Worm (Caenorhabditis elegans) whole organism, dauer: ENCODE data around the gene skpo-1.

ENCODE experiments used
- unc-62 ChIP-seq: sonication (generic microtip); optimal IDR thresholded peaks from 2 replicates; lab custom pipeline; 2017; ENCODE audit warnings: missing biosample characterization, missing genetic modification reagents, missing genetic modification characterization

skpo-1 gene

DNA sequence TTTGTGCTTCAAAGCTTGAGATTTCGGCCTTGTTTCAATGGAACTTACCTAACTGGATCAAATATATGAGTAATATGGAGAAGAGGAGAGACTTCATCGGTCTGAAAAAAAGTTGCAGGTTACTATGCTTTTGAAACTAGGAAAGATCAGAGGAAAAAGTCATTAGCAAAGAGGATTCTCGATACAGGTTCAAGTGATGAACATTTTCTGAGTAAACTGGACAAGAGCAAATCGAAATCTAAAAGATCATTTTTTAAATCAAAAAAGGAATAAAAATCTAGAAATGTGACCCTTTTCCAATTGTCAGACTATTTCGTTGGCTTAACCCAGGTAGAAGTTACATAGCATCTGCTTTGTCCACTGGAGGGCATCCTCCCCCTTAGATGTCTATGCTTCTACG lies at the start of gene skpo-1:
Gene skpo-1, minus strand, starts transcription at position 101 of the 400 bp plus-strand sequence.
- TF ChIP-seq unc-62 (GFP tag; lab: Kevin White, UChicago) = no peak

DNA sequence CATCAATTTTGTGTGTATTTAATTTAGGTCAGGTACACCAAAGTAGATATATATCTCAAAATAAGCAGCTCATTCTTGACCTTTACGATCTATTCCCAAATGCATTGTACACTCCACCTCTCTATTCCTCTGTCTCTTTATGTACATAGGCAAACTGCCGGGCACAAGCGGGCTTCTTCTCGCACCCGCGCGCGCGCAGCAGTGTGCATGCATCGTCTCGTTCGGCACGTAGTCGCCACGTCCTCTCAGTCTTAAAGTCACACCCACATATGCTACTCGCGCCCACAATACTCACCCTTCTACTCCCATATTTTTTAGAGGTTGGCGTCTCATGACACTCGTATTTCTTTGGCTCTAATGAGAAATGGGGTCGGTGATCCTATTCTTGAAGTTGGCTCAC lies 46.8 kb upstream of the skpo-1 start:
- no peak for TF ChIP-seq unc-62 (GFP tag; lab: Kevin White, UChicago)

DNA sequence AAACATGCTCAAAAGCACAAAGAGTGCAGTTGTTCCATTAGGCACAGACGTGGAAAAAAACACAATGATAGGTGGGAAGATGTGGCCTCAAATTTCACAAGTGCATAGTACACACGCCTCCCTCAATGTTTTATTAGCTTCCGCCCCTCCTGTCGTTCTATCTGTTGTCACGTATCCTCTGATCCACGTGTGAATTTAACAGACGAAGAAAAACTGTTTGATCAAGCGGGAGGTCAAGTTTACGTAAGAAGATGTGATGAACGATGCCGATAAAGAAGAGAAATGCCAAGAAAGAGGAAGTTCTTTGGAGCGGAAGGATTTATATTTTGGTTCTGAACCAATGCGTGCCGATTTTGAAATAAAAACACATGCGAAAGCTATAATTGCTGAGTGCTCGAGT lies 46.1 kb upstream of the skpo-1 start:
- no peak for TF ChIP-seq unc-62 (GFP tag; lab: Kevin White, UChicago)

DNA sequence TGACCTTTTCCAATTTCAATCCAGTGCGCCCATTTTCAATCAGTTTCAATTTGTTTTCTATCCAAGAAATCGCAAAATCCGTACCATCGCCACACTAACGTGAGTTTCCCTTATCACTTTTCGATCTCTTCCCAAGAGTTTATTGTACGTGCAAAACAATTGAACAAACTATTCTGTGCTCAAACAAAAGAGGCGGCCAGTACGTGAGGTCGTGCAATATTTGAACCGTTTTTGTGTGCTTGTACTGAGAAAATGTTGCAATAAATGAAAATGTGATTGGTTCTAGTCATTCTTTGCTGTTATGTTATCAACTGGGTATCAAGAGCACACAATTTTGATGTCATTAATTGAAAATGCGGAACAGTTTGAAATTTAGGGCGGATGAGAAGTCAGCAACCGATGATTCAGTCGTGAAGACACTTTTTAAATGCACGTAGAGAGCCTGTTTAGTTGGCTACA lies 45.0 kb upstream of the skpo-1 start, which contains the start of gene F22B5.4:
Gene F22B5.4, plus strand, starts transcription at position 51 of the 459 bp plus-strand sequence.
- TF ChIP-seq unc-62 (GFP tag; lab: Kevin White, UChicago) = no peak

DNA sequence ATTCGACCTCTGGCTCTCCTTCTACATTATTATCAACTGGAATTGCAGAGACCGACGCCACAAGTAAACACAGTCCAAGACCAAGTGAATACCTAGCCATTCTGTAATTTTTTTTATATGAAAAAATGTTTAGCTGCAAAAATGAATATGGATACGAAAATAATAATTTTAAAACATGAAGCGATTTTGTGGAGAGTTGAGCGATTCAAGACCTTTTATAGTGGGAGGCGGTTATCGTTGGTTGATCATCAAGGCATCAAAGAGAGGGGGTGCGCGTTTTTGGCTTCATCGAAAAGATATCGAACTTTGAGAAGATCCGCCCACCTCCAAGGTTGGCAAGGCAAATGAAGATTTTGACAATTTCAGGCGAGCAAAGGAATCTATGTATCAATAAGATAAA lies 42.1 kb upstream of the skpo-1 start, which contains the start of gene cut-3:
Gene cut-3, minus strand, starts transcription at position 101 of the 400 bp plus-strand sequence.
- TF ChIP-seq unc-62 (GFP tag; lab: Kevin White, UChicago) = no peak

DNA sequence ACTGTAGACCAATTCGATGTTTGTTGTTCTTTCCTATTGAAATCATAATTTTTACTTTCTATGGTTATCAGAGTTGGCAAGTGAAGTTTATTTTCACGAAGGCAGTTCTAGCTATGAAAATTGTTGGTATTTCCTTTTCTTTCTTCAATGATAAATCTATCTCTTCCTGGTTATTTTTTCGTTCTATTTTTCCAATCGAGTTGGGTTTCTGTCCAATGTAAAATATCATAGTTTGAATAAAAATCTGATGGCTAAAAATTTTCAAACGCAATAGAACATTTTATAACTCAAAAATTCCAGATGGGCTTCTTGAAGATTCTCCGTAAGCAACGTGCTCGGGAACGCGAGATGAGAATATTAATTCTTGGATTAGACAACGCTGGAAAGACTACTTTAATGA lies 39.4 kb upstream of the skpo-1 start, which contains the start of gene evl-20:
Gene evl-20, plus strand, starts transcription at position 301 of the 400 bp plus-strand sequence.
- no peak for TF ChIP-seq unc-62 (GFP tag; lab: Kevin White, UChicago)

DNA sequence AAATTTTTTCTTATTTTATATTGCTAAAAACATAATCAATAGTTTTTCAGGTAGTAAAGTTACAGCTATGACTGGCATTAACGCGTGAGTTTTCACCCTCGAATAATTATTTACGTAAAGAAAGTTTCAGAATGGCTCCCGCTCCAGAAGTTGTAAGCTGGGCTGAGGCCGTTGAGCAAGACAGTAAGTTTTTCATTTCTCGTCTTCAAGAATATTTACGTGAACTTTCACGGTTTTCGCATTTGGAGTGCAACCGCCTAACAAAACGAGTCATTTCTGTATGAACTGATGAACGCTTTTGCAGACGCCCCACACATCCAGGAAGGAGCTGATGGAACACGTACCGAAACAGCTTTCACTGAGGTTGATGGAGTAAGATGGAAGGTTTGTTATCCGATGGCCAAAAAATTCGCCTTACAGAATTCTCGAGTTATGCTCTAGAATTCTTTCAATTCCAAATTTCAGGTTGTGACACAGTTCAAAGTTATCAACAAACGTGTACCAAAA lies 38.1 kb upstream of the skpo-1 start, which contains the start of gene eif-3.G:
Gene eif-3.G, plus strand, starts transcription at position 51 of the 507 bp plus-strand sequence.
- TF ChIP-seq unc-62 (GFP tag; lab: Kevin White, UChicago) = no peak

DNA sequence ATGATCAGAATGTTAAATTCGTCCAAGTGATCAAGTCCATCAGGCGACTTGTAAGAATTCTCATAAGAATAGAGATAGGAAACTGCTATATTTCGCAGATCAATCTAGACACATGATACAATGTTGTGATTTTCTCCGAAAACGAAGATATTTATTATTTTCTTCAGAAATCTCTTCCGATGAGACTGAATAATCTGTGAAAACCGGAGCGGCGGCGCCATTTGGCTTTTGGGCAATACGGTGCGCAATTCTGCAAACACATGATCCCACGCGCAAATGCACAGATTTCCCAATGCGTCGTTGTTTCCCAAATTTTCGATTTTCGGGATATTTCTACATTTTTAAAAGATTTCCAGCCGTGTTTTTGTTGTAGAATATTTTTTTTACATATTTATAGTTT lies 37.5 kb upstream of the skpo-1 start:
- no peak for TF ChIP-seq unc-62 (GFP tag; lab: Kevin White, UChicago)

DNA sequence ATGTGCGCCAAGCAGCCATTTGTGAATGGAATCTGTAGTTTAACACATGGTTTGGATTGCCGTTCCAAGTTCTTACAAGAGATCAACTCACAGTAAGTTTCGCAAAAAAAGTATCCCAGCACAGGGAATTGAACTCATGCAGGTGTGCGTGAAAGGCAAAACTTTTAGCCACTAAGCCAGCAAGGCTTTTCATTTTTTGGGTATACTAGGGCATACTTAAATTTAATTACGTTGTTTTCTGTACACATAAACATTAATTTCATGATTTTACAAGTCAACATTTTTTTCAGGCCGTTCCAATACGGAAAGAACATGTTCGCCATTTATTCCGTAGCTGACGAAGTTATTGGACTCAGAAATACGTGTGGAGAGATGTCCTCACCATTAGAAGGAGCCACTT lies 36.9 kb upstream of the skpo-1 start:
- TF ChIP-seq unc-62 (GFP tag; lab: Kevin White, UChicago) = no peak

DNA sequence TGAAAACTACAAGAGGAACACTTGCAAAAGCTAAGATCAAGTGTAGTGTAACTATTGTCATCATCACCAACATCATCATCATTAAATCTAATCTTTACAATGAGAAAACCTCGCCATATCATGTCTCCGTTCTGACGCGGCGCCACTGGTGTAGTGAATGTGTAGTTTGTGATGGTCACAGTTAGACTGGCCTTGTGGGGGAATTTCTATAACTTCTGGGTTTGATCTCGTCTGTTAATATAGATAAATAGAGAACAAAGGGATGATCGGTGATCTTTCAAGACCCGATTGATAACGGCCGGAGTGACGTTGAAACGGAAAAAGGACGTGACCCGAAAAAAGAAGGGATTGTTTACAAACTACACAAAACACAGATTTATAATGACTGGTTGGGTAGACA lies 36.1 kb upstream of the skpo-1 start:
- TF ChIP-seq unc-62 (GFP tag; lab: Kevin White, UChicago) = no peak

DNA sequence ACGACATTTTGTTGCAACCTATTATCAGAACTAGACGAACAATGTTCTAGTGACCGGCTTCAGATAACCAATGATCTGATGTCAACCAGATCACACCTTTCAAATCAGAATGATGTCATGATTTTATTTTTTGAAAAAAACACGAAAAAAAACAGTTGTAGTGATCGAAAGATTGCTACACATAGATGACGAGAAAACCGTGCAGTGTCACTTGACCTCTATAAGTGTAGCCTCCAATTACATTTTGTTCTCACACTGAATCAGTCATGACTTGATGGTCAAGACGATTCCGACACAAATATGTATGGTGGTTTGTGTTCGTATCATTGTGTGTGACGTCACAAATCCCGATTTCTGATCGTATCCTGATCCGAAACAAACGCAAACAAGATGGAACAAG lies 35.4 kb upstream of the skpo-1 start:
- TF ChIP-seq unc-62 (GFP tag; lab: Kevin White, UChicago) = no peak

DNA sequence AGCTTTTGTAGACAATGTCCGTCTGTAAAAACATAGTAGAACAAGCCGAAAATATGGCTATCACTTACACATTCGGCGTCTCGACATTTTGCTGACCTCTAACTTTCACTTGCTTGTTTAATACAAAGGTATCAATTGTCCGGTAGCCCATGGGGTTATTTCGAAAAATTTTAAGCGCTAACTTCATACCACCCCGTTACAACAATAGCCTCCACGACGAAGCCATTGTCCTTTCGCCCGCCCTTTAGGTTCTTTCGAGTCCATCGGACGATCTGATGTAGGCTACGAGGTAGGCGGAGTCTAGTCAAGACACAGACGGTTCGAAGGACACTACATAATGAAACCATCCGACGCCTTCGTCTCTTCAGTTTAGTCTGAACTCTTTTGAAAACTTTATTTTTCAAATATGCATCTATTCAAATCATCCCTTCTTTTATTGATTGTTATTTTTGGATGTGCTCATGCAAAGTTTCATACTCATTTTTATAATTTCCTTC lies 34.2 kb upstream of the skpo-1 start, which contains the start of gene lips-10:
Gene lips-10, plus strand, starts transcription at position 378 of the 497 bp plus-strand sequence.
- no peak for TF ChIP-seq unc-62 (GFP tag; lab: Kevin White, UChicago)

DNA sequence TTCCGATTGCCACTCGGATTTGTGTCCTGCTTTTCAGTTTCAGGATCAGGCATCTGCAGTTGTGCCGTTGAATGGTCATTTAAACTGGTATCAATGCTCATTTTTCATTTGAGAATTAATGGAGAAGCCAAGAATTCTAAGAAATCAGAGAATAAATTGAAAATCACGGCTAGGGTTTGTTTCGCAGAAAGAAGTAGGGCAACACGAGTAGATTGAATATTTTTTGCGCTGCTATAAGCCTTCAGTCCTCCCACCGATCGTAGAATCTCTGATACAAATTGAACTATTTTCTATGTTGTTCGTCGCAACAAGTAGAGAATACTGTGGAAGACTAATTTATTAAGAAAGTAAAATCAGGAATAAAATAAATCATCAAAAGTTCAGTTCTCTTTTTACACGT lies 32.4 kb upstream of the skpo-1 start, which contains the start of gene acp-3:
Gene acp-3, minus strand, starts transcription at position 101 of the 400 bp plus-strand sequence.
- TF ChIP-seq unc-62 (GFP tag; lab: Kevin White, UChicago) = no peak

DNA sequence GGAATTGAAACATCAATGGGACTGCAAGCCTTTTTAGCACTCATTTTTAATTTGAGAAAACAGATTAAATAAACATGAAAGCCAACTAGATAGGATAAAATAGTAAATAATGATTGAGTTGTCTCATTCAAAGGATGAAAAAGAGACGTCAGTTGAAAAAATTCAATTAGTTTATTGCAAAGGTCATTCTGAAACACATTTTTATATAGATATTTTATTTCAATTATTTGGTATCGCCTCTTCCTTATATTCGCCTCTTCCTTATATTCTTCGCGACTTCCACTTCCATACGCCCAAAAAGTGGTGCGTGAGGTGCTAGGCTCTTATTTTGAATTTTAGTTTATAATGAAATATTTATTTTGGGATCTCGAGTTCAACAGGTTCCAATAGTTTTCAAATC lies 30.4 kb upstream of the skpo-1 start, which contains the start of gene acp-4:
Gene acp-4, minus strand, starts transcription at position 101 of the 400 bp plus-strand sequence.
- TF ChIP-seq unc-62 (GFP tag; lab: Kevin White, UChicago) = no peak

DNA sequence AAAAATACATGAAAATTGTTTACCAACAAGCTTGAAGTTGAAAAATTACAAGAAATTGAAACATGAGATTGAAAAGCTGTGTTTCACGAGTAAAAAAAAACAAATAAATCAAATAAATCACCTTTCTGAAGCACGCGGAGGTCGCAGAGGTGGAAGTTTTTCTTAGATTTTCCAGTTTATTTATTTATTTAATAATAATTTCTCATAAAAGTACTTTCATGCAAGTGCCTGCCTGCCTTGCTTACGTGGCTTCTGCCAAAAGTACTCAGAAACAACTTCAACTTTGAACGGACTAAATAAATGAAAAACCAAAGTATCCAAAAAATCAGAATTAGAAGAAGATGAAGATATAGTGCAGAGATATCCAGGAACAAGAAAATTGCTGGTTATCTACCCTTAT lies 27.3 kb upstream of the skpo-1 start, which contains the start of gene acp-2:
Gene acp-2, minus strand, starts transcription at position 101 of the 400 bp plus-strand sequence.
- TF ChIP-seq unc-62 (GFP tag; lab: Kevin White, UChicago) = no peak

DNA sequence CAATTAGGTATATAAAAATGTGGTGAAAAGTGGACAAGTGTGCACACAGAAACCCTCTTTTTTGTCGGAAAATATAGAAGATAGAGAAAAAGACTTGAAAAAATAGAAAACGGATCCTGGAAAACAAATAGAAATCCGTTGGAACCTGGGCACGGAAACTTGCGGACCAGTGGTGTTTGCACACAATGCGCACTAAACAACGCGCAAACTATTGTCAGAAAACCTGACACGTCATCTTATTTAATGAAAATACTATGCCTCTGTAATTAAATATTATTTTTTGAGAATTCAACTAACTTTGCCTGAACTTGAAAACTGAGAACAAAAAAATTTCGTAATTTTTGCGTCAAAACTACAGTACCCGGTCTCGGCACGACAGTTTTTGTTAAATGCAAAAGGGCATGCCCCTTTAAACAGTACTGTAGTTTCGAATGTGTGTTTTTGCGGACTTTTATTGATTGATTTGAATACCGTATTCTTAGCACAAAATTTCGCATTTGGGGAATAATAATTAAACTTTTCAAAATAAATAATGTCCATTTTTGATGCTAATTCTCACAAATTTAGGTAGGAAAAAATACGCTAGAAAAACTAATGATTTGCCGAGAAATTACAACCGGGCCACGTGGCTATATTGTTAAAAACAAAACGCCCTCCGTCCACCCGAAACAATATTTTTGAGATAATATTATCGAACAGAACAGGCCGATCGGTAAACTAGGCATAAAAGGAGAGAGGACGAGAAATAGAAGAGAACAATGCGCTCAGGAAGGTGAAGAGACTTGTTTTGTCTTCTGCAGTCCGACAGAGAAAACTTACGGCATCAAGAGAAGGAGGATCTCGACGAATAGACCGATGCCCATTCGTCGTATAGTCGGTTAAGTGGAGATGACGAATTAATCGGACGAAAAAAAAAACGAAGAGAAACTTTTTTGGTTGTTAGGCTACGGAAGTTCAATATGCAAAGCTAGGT lies 24.6 kb upstream of the skpo-1 start:
- TF ChIP-seq unc-62 (GFP tag; lab: Kevin White, UChicago) = no peak
